Worm (Caenorhabditis elegans): ENCODE measurements around the gene Y37E11AL.9.

- TF ChIP-seq fkh-2 (tag; optimal IDR thresholded peaks at IDR 0.05) (no peak), elt-3 (tag; optimal IDR thresholded peaks at IDR 0.05) (no peak), ztf-11 (tag; optimal IDR thresholded peaks at IDR 0.05) (no peak), lsy-12 (tag; optimal IDR thresholded peaks at IDR 0.05) (peak; percentile 48), sea-2 (GFP tag; optimal IDR thresholded peaks at IDR 0.05) (no peak), ama-1 (optimal IDR thresholded peaks at IDR 0.05) (peak; percentile 31)
Measured at ce11 chrIV:3742426-3742839, 42.0 kb upstream of the Y37E11AL.9 start.
